Worm (Caenorhabditis elegans) whole organism, late embryonic: ENCODE results near the gene pigg-1.

Experiments
- C08G9.2 ChIP-seq: sonication (generic microtip); optimal IDR thresholded peaks from 2 replicates; lab custom pipeline; 2016; ENCODE audit warnings: mild to moderate bottlenecking, missing genetic modification characterization, moderate library complexity, missing compliant biosample characterization
- F13H6.1 ChIP-seq: sonication (generic microtip); optimal IDR thresholded peaks from 2 replicates; lab custom pipeline; 2016; ENCODE audit warnings: missing genetic modification characterization, missing compliant biosample characterization
- T23F11.4 ChIP-seq: fragments of 200-800 bp; sonication (Bioruptor generic); optimal IDR thresholded peaks from 2 replicates; lab custom pipeline; 2018; ENCODE audit warnings: mild to moderate bottlenecking, missing genetic modification characterization, missing compliant biosample characterization
- Y22D7AL.16 ChIP-seq: sonication (generic microtip); optimal IDR thresholded peaks from 2 replicates; lab custom pipeline; 2016; ENCODE audit warnings: missing genetic modification characterization, missing compliant biosample characterization
- ceh-48 ChIP-seq: sonication (generic microtip); optimal IDR thresholded peaks from 2 replicates; lab custom pipeline; 2016; ENCODE audit warnings: missing genetic modification characterization, inconsistent platforms, missing compliant biosample characterization
- ceh-9 ChIP-seq: sonication (generic microtip); optimal IDR thresholded peaks from 2 replicates; lab custom pipeline; 2016; ENCODE audit warnings: mild to moderate bottlenecking, missing genetic modification characterization, inconsistent platforms, missing compliant biosample characterization
- hlh-13 ChIP-seq: fragments of 200-800 bp; sonication (Bioruptor generic); optimal IDR thresholded peaks from 2 replicates; lab custom pipeline; 2018; ENCODE audit warnings: mild to moderate bottlenecking, missing genetic modification characterization, missing compliant biosample characterization
- hlh-30 ChIP-seq: sonication (generic microtip); optimal IDR thresholded peaks from 2 replicates; lab custom pipeline; 2017; ENCODE audit warnings: antibody characterized with exemption, missing genetic modification characterization, missing compliant biosample characterization; ENCODE audit not compliant: insufficient read depth
- hlh-6 ChIP-seq: sonication (generic microtip); optimal IDR thresholded peaks from 2 replicates; lab custom pipeline; 2016; ENCODE audit warnings: missing genotype, missing genetic modification characterization, missing compliant biosample characterization
- nhr-232 ChIP-seq: sonication (generic microtip); optimal IDR thresholded peaks from 2 replicates; lab custom pipeline; 2016; ENCODE audit warnings: missing genetic modification characterization, missing compliant biosample characterization
- pag-3 ChIP-seq: sonication (generic microtip); optimal IDR thresholded peaks from 2 replicates; lab custom pipeline; 2016; ENCODE audit warnings: missing compliant biosample characterization, missing genetic modification characterization, borderline replicate concordance
- pha-4 ChIP-seq: fragments of 150-350 bp; optimal IDR thresholded peaks from 2 replicates; lab custom pipeline; 2018; ENCODE audit warnings: missing biosample characterization, missing genetic modification reagents, missing genetic modification characterization
- sdc-2 ChIP-seq: sonication (generic microtip); optimal IDR thresholded peaks from 2 replicates; lab custom pipeline; 2016; ENCODE audit warnings: missing genotype, missing genetic modification characterization, missing compliant biosample characterization
- unc-42 ChIP-seq: sonication (generic microtip); optimal IDR thresholded peaks from 2 replicates; lab custom pipeline; 2016; ENCODE audit warnings: missing genotype, missing genetic modification characterization, missing compliant biosample characterization

DNA sequence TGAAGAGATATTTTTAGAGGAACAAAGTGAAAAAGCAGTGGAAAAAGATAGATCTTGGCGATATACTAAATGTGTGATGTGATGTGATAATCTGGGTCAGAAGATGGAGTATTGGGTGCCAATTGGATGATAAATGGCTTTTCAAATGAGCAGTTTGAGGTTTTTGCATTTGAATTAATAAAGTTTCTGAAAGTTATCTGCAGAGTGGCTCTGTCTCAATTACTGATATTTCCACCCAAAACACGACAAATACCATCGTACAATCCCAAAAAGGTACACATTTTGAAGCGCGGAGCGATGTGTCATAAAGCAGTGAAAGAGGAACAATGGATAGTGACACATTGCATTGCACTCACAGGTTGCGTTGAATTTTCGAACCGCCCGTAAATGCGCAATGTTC lies 39.5 kb upstream of the pigg-1 start:
- TF ChIP-seq C08G9.2 (tag; lab: Kevin White, UChicago), result no peak
- no peak for TF ChIP-seq hlh-13 (GFP tag; lab: Kevin White, UChicago)
- no peak for TF ChIP-seq hlh-6 (tag; lab: Kevin White, UChicago)
- no peak for TF ChIP-seq F13H6.1 (tag; lab: Kevin White, UChicago)
- TF ChIP-seq hlh-30 (tag; lab: Kevin White, UChicago), result no peak
- no peak for TF ChIP-seq T23F11.4 (GFP tag; lab: Kevin White, UChicago)
- no peak for TF ChIP-seq ceh-9
- TF ChIP-seq pag-3, result no peak
- TF ChIP-seq sdc-2, result no peak
- no peak for TF ChIP-seq pha-4
- no peak for TF ChIP-seq nhr-232 (tag; lab: Kevin White, UChicago)
- no peak for TF ChIP-seq Y22D7AL.16
- TF ChIP-seq ceh-48, result no peak
- TF ChIP-seq unc-42 (tag; lab: Kevin White, UChicago), result no peak
